Worm (Caenorhabditis elegans) whole organism, young adult: Measurements from ENCODE around the gene T04C12.11.

ENCODE experiments used
- B0035.1 ChIP-seq: sonication (generic microtip); optimal IDR thresholded peaks from 2 replicates; lab custom pipeline; 2016; ENCODE audit warnings: missing genetic modification characterization, mild to moderate bottlenecking, missing compliant biosample characterization, missing genotype, missing genetic modification reagents
- B0261.1 ChIP-seq: sonication (generic microtip); optimal IDR thresholded peaks from 2 replicates; lab custom pipeline; 2016; ENCODE audit warnings: mild to moderate bottlenecking, missing genetic modification characterization, moderate library complexity, missing compliant biosample characterization
- F33H1.4 ChIP-seq: fragments of 200-800 bp; sonication (Bioruptor generic); IDR thresholded peaks from 2 replicates; pipeline ENCODE4 v1.3.6; 2022; ENCODE audit warnings: missing genetic modification reagents, missing genetic modification characterization, missing compliant biosample characterization
- F37B4.10 ChIP-seq: fragments of 200-800 bp; sonication (Bioruptor generic); IDR thresholded peaks from 2 replicates; pipeline ENCODE4 v1.3.6; 2022; ENCODE audit warnings: missing genetic modification characterization, missing compliant biosample characterization
- F39B2.1 ChIP-seq: fragments of 200-800 bp; sonication (Bioruptor generic); IDR thresholded peaks from 2 replicates; pipeline ENCODE4 v1.3.6; 2022; ENCODE audit warnings: missing genetic modification reagents, missing genetic modification characterization, missing compliant biosample characterization
- F57C9.4 ChIP-seq: sonication (generic microtip); optimal IDR thresholded peaks from 2 replicates; lab custom pipeline; 2017; ENCODE audit warnings: mild to moderate bottlenecking, missing genetic modification characterization, missing compliant biosample characterization
- K12H6.12 ChIP-seq: fragments of 200-800 bp; sonication (Bioruptor generic); optimal IDR thresholded peaks from 2 replicates; lab custom pipeline; 2018; ENCODE audit warnings: mild to moderate bottlenecking, missing genetic modification characterization, missing compliant biosample characterization
- Y56A3A.18 ChIP-seq: fragments of 200-800 bp; sonication (Bioruptor generic); IDR thresholded peaks from 2 replicates; pipeline ENCODE4 v1.3.6; 2022; ENCODE audit warnings: missing genetic modification reagents, missing genetic modification characterization, missing compliant biosample characterization
- ZK185.1 ChIP-seq: sonication (generic microtip); optimal IDR thresholded peaks from 2 replicates; lab custom pipeline; 2016; ENCODE audit warnings: mild to moderate bottlenecking, missing genetic modification characterization, missing compliant biosample characterization; ENCODE audit not compliant: poor library complexity, severe bottlenecking
- aptf-2 ChIP-seq: fragments of 200-800 bp; sonication (Bioruptor generic); conservative IDR thresholded peaks from 2 replicates; pipeline ENCODE4 v1.3.6; 2022; ENCODE audit warnings: missing genetic modification reagents, missing genetic modification characterization, missing compliant biosample characterization
- athp-1 ChIP-seq: sonication (generic microtip); optimal IDR thresholded peaks from 2 replicates; lab custom pipeline; 2017; ENCODE audit warnings: mild to moderate bottlenecking, missing genetic modification characterization, missing compliant biosample characterization
- bed-2 ChIP-seq: fragments of 200-800 bp; sonication (Bioruptor generic); IDR thresholded peaks from 2 replicates; pipeline ENCODE4 v1.3.6; 2022; ENCODE audit warnings: missing genetic modification reagents, missing genetic modification characterization, missing compliant biosample characterization
- cebp-2 ChIP-seq: fragments of 200-800 bp; sonication (Bioruptor generic); IDR thresholded peaks from 2 replicates; pipeline ENCODE4 v1.3.6; 2022; ENCODE audit warnings: missing genetic modification characterization, missing compliant biosample characterization
- ceh-58 ChIP-seq: fragments of 200-800 bp; sonication (Bioruptor generic); IDR thresholded peaks from 2 replicates; pipeline ENCODE4 v1.3.6; 2022; ENCODE audit warnings: missing genetic modification characterization, missing compliant biosample characterization
- dox-1 ChIP-seq: fragments of 200-800 bp; sonication (Bioruptor generic); IDR thresholded peaks from 2 replicates; pipeline ENCODE4 v1.3.6; 2022; ENCODE audit warnings: missing genetic modification reagents, missing genetic modification characterization, missing compliant biosample characterization
- efl-1 ChIP-seq: fragments of 150-350 bp; optimal IDR thresholded peaks from 2 replicates; lab custom pipeline; 2014; ENCODE audit warnings: missing biosample characterization, missing genetic modification reagents, missing genetic modification characterization
- egrh-3 ChIP-seq: fragments of 200-800 bp; sonication (Bioruptor generic); IDR thresholded peaks from 2 replicates; pipeline ENCODE4 v1.3.6; 2022; ENCODE audit warnings: missing genetic modification reagents, missing genetic modification characterization, missing compliant biosample characterization
- let-526 ChIP-seq: fragments of 200-800 bp; sonication (Bioruptor generic); IDR thresholded peaks from 2 replicates; pipeline ENCODE4 v1.3.6; 2022; ENCODE audit warnings: missing genetic modification reagents, missing genetic modification characterization, missing compliant biosample characterization
- lin-35 ChIP-seq, 3 experiments: fragments of 150-350 bp in 2 of 3; sonication (generic microtip) in 1 of 3; optimal IDR thresholded peaks; 2 replicates each; lab custom pipeline; 2014 to 2018; ENCODE audit warnings: missing biosample characterization in 3 of 3, missing genetic modification characterization in 3 of 3, missing genetic modification reagents in 3 of 3
- lin-40 ChIP-seq: sonication (generic microtip); optimal IDR thresholded peaks from 2 replicates; lab custom pipeline; 2016; ENCODE audit warnings: missing genetic modification characterization, mild to moderate bottlenecking, missing compliant biosample characterization, missing genotype, missing genetic modification reagents
- lsy-27 ChIP-seq: sonication (generic microtip); optimal IDR thresholded peaks from 2 replicates; lab custom pipeline; 2017; ENCODE audit warnings: missing genetic modification characterization, mild to moderate bottlenecking, missing compliant biosample characterization, antibody characterized with exemption, missing genotype, borderline replicate concordance; ENCODE audit not compliant: insufficient read depth
- madf-10 ChIP-seq: sonication (generic microtip); optimal IDR thresholded peaks from 2 replicates; lab custom pipeline; 2016; ENCODE audit warnings: mild to moderate bottlenecking, missing genetic modification characterization, missing compliant biosample characterization
- madf-6 ChIP-seq: fragments of 200-800 bp; sonication (Bioruptor generic); IDR thresholded peaks from 2 replicates; pipeline ENCODE4 v1.3.6; 2022; ENCODE audit warnings: missing genetic modification reagents, missing genetic modification characterization, missing compliant biosample characterization
- mxl-1 ChIP-seq: sonication (generic microtip); optimal IDR thresholded peaks from 2 replicates; lab custom pipeline; 2016; ENCODE audit warnings: missing genetic modification characterization, missing compliant biosample characterization
- nfya-2 ChIP-seq: fragments of 200-800 bp; sonication (Bioruptor generic); IDR thresholded peaks from 2 replicates; pipeline ENCODE4 v1.3.6; 2022; ENCODE audit warnings: missing genetic modification reagents, missing genetic modification characterization, missing compliant biosample characterization
- nfyb-1 ChIP-seq: fragments of 200-800 bp; sonication (Bioruptor generic); IDR thresholded peaks from 2 replicates; pipeline ENCODE4 v1.3.6; 2022; ENCODE audit warnings: missing genetic modification reagents, missing genetic modification characterization, missing compliant biosample characterization
- rcor-1 ChIP-seq: fragments of 200-800 bp; sonication (Bioruptor generic); IDR thresholded peaks from 2 replicates; pipeline ENCODE4 v1.3.6; 2022; ENCODE audit warnings: missing genetic modification reagents, missing genetic modification characterization, missing compliant biosample characterization
- repo-1 ChIP-seq: sonication (generic microtip); optimal IDR thresholded peaks from 2 replicates; lab custom pipeline; 2017; ENCODE audit warnings: mild to moderate bottlenecking, missing genetic modification characterization, missing compliant biosample characterization
- rpc-1 ChIP-seq, 2 experiments: fragments of 150-350 bp in 1 of 2; sonication (generic microtip) in 1 of 2; optimal IDR thresholded peaks; 2 replicates each; lab custom pipeline; 2014 to 2018; ENCODE audit warnings: missing biosample characterization in 1 of 2, missing genetic modification characterization in 1 of 2, missing genetic modification reagents in 1 of 2, missing genotype in 1 of 2
- snpc-3.4 ChIP-seq: sonication (generic microtip); optimal IDR thresholded peaks from 2 replicates; lab custom pipeline; 2017; ENCODE audit warnings: missing genetic modification characterization, mild to moderate bottlenecking, missing compliant biosample characterization, antibody characterized with exemption, moderate library complexity, missing genotype, missing genetic modification reagents
- sptf-2 ChIP-seq: fragments of 200-800 bp; sonication (Bioruptor generic); optimal IDR thresholded peaks from 2 replicates; lab custom pipeline; 2018; ENCODE audit warnings: mild to moderate bottlenecking, missing genetic modification characterization, missing compliant biosample characterization
- tbx-9 ChIP-seq: sonication (generic microtip); optimal IDR thresholded peaks from 2 replicates; lab custom pipeline; 2016; ENCODE audit warnings: borderline replicate concordance, missing genetic modification characterization, inconsistent platforms, missing compliant biosample characterization
- tlf-1 ChIP-seq: fragments of 200-800 bp; sonication (Bioruptor generic); optimal IDR thresholded peaks from 2 replicates; lab custom pipeline; 2018; ENCODE audit warnings: mild to moderate bottlenecking, missing genetic modification characterization, missing compliant biosample characterization
- unc-130 ChIP-seq: sonication (generic microtip); optimal IDR thresholded peaks from 2 replicates; lab custom pipeline; 2016; ENCODE audit warnings: missing genetic modification reagents, missing genetic modification characterization, missing compliant biosample characterization
- unc-62 ChIP-seq: fragments of 150-350 bp; optimal IDR thresholded peaks from 2 replicates; lab custom pipeline; 2014; ENCODE audit warnings: missing biosample characterization, missing genetic modification reagents, missing genetic modification characterization
- ztf-22 ChIP-seq: fragments of 200-800 bp; sonication (Bioruptor generic); optimal IDR thresholded peaks from 2 replicates; lab custom pipeline; 2018; ENCODE audit warnings: mild to moderate bottlenecking, missing genetic modification characterization, moderate library complexity, missing compliant biosample characterization
- ztf-6 ChIP-seq: fragments of 200-800 bp; sonication (Bioruptor generic); IDR thresholded peaks from 2 replicates; pipeline ENCODE4 v1.3.6; 2022; ENCODE audit warnings: missing genetic modification reagents, missing genetic modification characterization, missing compliant biosample characterization

T04C12.11 gene

DNA sequence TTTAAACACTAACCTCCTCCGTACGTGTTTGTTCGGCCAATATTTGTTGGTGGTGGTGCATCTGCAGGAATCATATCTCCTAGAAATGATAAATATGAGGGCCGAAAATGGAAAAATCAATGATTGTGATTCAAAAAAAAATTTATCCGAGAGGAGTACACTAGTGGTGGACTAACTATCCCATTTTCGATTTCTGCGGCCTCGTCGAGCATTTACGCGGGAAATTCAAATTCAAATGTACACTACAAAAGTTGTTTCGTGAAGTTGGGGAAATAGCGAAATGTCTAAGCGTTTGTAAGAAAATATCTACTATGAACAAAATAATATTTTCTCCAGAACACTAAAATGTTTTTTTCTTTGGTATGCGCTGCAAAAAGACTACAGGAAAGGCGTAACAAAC lies 30.8 kb downstream of the T04C12.11 start (continued):
- TF ChIP-seq rpc-1 (optimal IDR thresholded peaks at IDR 0.05; lab: Kevin White, UChicago) (no peak), rpc-1 (tag; optimal IDR thresholded peaks at IDR 0.05; lab: Kevin White, UChicago) (no peak), cebp-2 (GFP tag; lab: Robert Waterston, UW) (no peak), F33H1.4 (GFP tag; lab: Robert Waterston, UW) (peak; percentile 43; the same call in 1 of the 2 replicates), B0035.1 (tag; lab: Kevin White, UChicago) (no peak), B0261.1 (tag; lab: Kevin White, UChicago) (no peak), aptf-2 (GFP tag; lab: Robert Waterston, UW) (no peak), mxl-1 (no peak), nfyb-1 (GFP tag; lab: Robert Waterston, UW) (no peak), snpc-3.4 (tag; lab: Kevin White, UChicago) (no peak), rcor-1 (GFP tag; lab: Robert Waterston, UW) (peak; percentile 34; the same call in 1 of the 2 replicates), athp-1 (tag; lab: Kevin White, UChicago) (no peak), sptf-2 (GFP tag; lab: Kevin White, UChicago) (no peak), egrh-3 (GFP tag; lab: Robert Waterston, UW) (no peak), efl-1 (GFP tag; lab: Kevin White, UChicago) (peak; percentile 72), lin-40 (tag; lab: Kevin White, UChicago) (peak; percentile 30), madf-10 (tag; lab: Kevin White, UChicago) (peak; percentile 2), let-526 (0 out of 2 replicates have a peak, but pooled peaks have one; percentile 34), lin-35 (GFP tag; optimal IDR thresholded peaks at IDR 0.05; lab: Kevin White, UChicago) (peak in 1 of 3 experiments; percentile 72), ceh-58 (no peak), madf-6 (GFP tag; lab: Robert Waterston, UW) (peak; percentile 40), unc-62 (GFP tag; lab: Kevin White, UChicago) (no peak), ztf-22 (GFP tag; lab: Kevin White, UChicago) (no peak), repo-1 (tag; lab: Kevin White, UChicago) (no peak), nfya-2 (GFP tag; lab: Robert Waterston, UW) (no peak), K12H6.12 (tag; lab: Kevin White, UChicago) (peak; percentile 58), ZK185.1 (tag; lab: Kevin White, UChicago) (peak; percentile 83), tbx-9 (tag; lab: Kevin White, UChicago) (no peak), Y56A3A.18 (GFP tag; lab: Robert Waterston, UW) (no peak), tlf-1 (GFP tag; lab: Kevin White, UChicago) (no peak)

DNA sequence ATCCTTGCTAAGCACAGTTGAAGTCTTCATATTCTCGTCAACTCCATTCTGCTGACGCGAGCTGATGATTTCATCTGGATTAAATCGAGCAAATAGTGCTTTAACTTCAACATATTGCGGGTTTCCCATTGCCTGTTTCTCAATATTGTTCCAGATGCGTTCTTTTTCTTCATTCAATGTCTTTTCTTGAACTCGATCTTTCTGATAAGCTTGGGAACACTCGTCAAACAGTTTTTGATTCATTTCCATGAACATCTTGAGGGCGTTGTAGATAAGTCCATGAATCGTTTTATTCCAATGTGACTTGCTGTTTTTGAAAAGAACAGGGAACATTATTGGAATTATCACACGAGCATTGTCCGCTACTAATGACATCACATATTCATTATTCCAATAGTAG lies 32.3 kb downstream of the T04C12.11 start:
- TF ChIP-seq dox-1: no peak
- TF ChIP-seq bed-2 (GFP tag; lab: Robert Waterston, UW): no peak
- no peak for TF ChIP-seq lsy-27 (tag; lab: Kevin White, UChicago)
- no peak for TF ChIP-seq F37B4.10 (GFP tag; lab: Robert Waterston, UW)
- no peak for TF ChIP-seq mxl-1
- TF ChIP-seq unc-130: no peak
- no peak for TF ChIP-seq F39B2.1 (GFP tag; lab: Robert Waterston, UW)
- TF ChIP-seq ztf-6 (GFP tag; lab: Robert Waterston, UW): no peak
- no peak for TF ChIP-seq F57C9.4
- TF ChIP-seq, all 124 proteins: peak for 0
